Worm (Caenorhabditis elegans) whole organism, L2 larva: ENCODE data around the gene acr-16.
A peak's percentile ranks its signal among the peaks of the same experiment; 100 is the strongest.

ENCODE experiments used
- F13H6.1 ChIP-seq: sonication (generic microtip); optimal IDR thresholded peaks from 2 replicates; lab custom pipeline; 2016; ENCODE audit warnings: missing genetic modification characterization, missing compliant biosample characterization
- R02D3.7 ChIP-seq: fragments of 150-350 bp; optimal IDR thresholded peaks from 2 replicates; lab custom pipeline; 2014; ENCODE audit warnings: missing biosample characterization, missing genetic modification characterization
- Y55F3AM.14 ChIP-seq: fragments of 200-800 bp; sonication (Bioruptor generic); optimal IDR thresholded peaks from 2 replicates; lab custom pipeline; 2018; ENCODE audit warnings: mild to moderate bottlenecking, missing genetic modification characterization, missing compliant biosample characterization
- aly-2 ChIP-seq: fragments of 150-350 bp; optimal IDR thresholded peaks from 2 replicates; lab custom pipeline; 2014; ENCODE audit warnings: missing biosample characterization, missing genetic modification characterization
- blmp-1 ChIP-seq: sonication (generic microtip); optimal IDR thresholded peaks from 2 replicates; lab custom pipeline; 2017; ENCODE audit warnings: missing genetic modification characterization, mild to moderate bottlenecking, missing compliant biosample characterization, antibody characterized with exemption, moderate library complexity; ENCODE audit not compliant: insufficient read depth
- ceh-16 ChIP-seq: fragments of 150-350 bp; optimal IDR thresholded peaks from 2 replicates; lab custom pipeline; 2014; ENCODE audit warnings: missing biosample characterization, missing genetic modification characterization
- crh-2 ChIP-seq: sonication (generic microtip); optimal IDR thresholded peaks from 2 replicates; lab custom pipeline; 2017; ENCODE audit warnings: missing biosample characterization, missing genetic modification characterization
- dmd-4 ChIP-seq: sonication (generic microtip); optimal IDR thresholded peaks from 2 replicates; lab custom pipeline; 2017; ENCODE audit warnings: missing biosample characterization, missing genetic modification characterization
- elt-1 ChIP-seq: fragments of 150-350 bp; optimal IDR thresholded peaks from 2 replicates; lab custom pipeline; 2014; ENCODE audit warnings: missing biosample characterization, missing genetic modification characterization
- fos-1 ChIP-seq: fragments of 150-350 bp; optimal IDR thresholded peaks from 2 replicates; lab custom pipeline; 2014; ENCODE audit warnings: missing biosample characterization, missing genetic modification characterization
- gmeb-1 ChIP-seq: fragments of 150-350 bp; optimal IDR thresholded peaks from 2 replicates; lab custom pipeline; 2014; ENCODE audit warnings: missing biosample characterization, missing genetic modification characterization
- lin-11 ChIP-seq: fragments of 150-350 bp; sonication (generic microtip); optimal IDR thresholded peaks from 2 replicates; lab custom pipeline; 2014; ENCODE audit warnings: missing biosample characterization, missing genetic modification characterization, inconsistent platforms, mixed read lengths
- lin-13 ChIP-seq: fragments of 150-350 bp; optimal IDR thresholded peaks from 2 replicates; lab custom pipeline; 2014; ENCODE audit warnings: missing biosample characterization, missing genetic modification reagents, missing genetic modification characterization
- lsy-2 ChIP-seq, 2 experiments: fragments of 150-350 bp in 1 of 2; sonication (generic microtip) in 1 of 2; optimal IDR thresholded peaks; 2 replicates each; lab custom pipeline; 2014 to 2017; ENCODE audit warnings: missing biosample characterization in 2 of 2, missing genetic modification characterization in 2 of 2
- mab-5 ChIP-seq: fragments of 150-350 bp; optimal IDR thresholded peaks from 2 replicates; lab custom pipeline; 2014; ENCODE audit warnings: missing biosample characterization, missing genetic modification characterization
- mbf-1 ChIP-seq: sonication (generic microtip); optimal IDR thresholded peaks from 2 replicates; lab custom pipeline; 2017; ENCODE audit warnings: missing biosample characterization, missing genetic modification characterization
- mdl-1 ChIP-seq, 2 experiments: fragments of 150-350 bp in 1 of 2; sonication (generic microtip) in 1 of 2; optimal IDR thresholded peaks; 2 replicates each; lab custom pipeline; 2017; ENCODE audit warnings: missing biosample characterization in 2 of 2, missing genetic modification characterization in 2 of 2
- nhr-10 ChIP-seq: sonication (generic microtip); optimal IDR thresholded peaks from 2 replicates; lab custom pipeline; 2017; ENCODE audit warnings: missing biosample characterization, missing genetic modification characterization
- nhr-11 ChIP-seq: fragments of 150-350 bp; optimal IDR thresholded peaks from 2 replicates; lab custom pipeline; 2014; ENCODE audit warnings: missing biosample characterization, missing genetic modification characterization
- nhr-129 ChIP-seq: fragments of 150-350 bp; optimal IDR thresholded peaks from 2 replicates; lab custom pipeline; 2014; ENCODE audit warnings: missing biosample characterization, missing genetic modification characterization
- nhr-21 ChIP-seq: fragments of 150-350 bp; optimal IDR thresholded peaks from 2 replicates; lab custom pipeline; 2014; ENCODE audit warnings: missing biosample characterization, missing genetic modification characterization
- nhr-23 ChIP-seq: fragments of 150-350 bp; optimal IDR thresholded peaks from 2 replicates; lab custom pipeline; 2014; ENCODE audit warnings: missing biosample characterization, missing genetic modification reagents, missing genetic modification characterization
- nhr-237 ChIP-seq: fragments of 150-350 bp; optimal IDR thresholded peaks from 2 replicates; lab custom pipeline; 2014; ENCODE audit warnings: missing biosample characterization, missing genetic modification characterization
- nhr-77 ChIP-seq: fragments of 150-350 bp; optimal IDR thresholded peaks from 2 replicates; lab custom pipeline; 2014; ENCODE audit warnings: missing biosample characterization, missing genetic modification characterization
- peb-1 ChIP-seq: fragments of 150-350 bp; optimal IDR thresholded peaks from 2 replicates; lab custom pipeline; 2014; ENCODE audit warnings: missing biosample characterization, missing genetic modification characterization
- sem-4 ChIP-seq: fragments of 150-350 bp; optimal IDR thresholded peaks from 2 replicates; lab custom pipeline; 2014; ENCODE audit warnings: missing biosample characterization, missing genetic modification reagents, missing genetic modification characterization
- sma-3 ChIP-seq: sonication (generic microtip); optimal IDR thresholded peaks from 2 replicates; lab custom pipeline; 2016; ENCODE audit warnings: missing genetic modification reagents, missing genetic modification characterization, missing compliant biosample characterization
- sma-9 ChIP-seq, 2 experiments: fragments of 150-350 bp in 1 of 2; sonication (generic microtip) in 1 of 2; optimal IDR thresholded peaks; 2 replicates each; lab custom pipeline; 2014 to 2016; ENCODE audit warnings: missing genetic modification characterization in 2 of 2, mild to moderate bottlenecking in 1 of 2, missing biosample characterization in 1 of 2, missing compliant biosample characterization in 1 of 2, missing genetic modification reagents in 1 of 2, moderate library complexity in 1 of 2
- snpc-4 ChIP-seq: fragments of 150-350 bp; optimal IDR thresholded peaks from 2 replicates; lab custom pipeline; 2014; ENCODE audit warnings: missing biosample characterization, missing genetic modification characterization
- unc-39 ChIP-seq: fragments of 150-350 bp; optimal IDR thresholded peaks from 2 replicates; lab custom pipeline; 2014; ENCODE audit warnings: missing biosample characterization, missing genetic modification characterization
- unc-55 ChIP-seq: fragments of 150-350 bp; sonication (generic microtip); optimal IDR thresholded peaks from 3 replicates; lab custom pipeline; 2014; ENCODE audit warnings: missing biosample characterization, missing genetic modification reagents, missing genetic modification characterization
- unc-62 ChIP-seq: fragments of 150-350 bp; optimal IDR thresholded peaks from 2 replicates; lab custom pipeline; 2014; ENCODE audit warnings: missing biosample characterization, missing genetic modification reagents, missing genetic modification characterization
- ztf-1 ChIP-seq: fragments of 200-800 bp; sonication (Bioruptor generic); conservative IDR thresholded peaks from 2 replicates; pipeline ENCODE4 v1.3.6; 2022; ENCODE audit warnings: missing genetic modification characterization, missing compliant biosample characterization
- ztf-4 ChIP-seq: fragments of 150-350 bp; optimal IDR thresholded peaks from 2 replicates; lab custom pipeline; 2014; ENCODE audit warnings: missing biosample characterization, missing genetic modification characterization

The acr-16 gene

DNA sequence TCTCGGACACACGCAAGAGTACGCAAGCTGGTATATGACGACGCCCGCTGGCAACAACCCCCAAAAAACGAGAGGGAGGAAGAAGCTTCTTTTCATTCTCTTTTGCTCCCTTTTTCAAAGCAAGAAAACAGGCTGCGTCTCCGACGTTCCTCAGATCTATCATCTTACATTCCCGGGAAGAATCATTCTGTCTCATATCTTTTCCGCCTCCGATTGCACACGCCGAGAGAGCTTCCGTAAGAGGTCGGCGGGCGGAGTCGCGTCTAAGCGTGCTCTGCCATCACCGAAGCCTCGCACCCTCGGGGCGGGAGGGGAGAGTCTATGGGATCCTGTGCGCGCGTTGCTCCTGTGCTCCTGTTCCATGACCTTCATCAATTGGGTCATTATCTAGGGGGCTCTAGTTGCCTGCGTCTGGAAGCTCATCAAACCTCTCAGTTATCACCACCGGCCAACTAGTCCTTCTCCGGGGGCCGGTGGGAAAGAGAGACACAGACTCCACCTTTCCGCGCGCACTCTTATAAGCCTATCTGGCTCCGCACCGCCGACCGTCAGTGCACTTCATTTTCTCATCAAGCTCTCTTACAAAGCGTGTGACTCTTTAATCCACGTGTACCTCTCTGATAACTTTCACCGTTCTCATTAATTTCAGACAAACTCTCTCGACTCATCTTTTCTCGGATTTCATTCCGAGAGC, 15.3 kb upstream of the acr-16 start, which contains the start of the genes slc-17.8 and asns-1:
Gene slc-17.8, minus strand, starts transcription at position 51 of the 694 bp plus-strand sequence.
Gene asns-1, plus strand, starts transcription at position 644 of the 694 bp plus-strand sequence.
- no peak for TF ChIP-seq lsy-2 (tag; optimal IDR thresholded peaks at IDR 0.05; lab: Kevin White, UChicago)

ce11 chrV:8548989-8549388, 12.0 kb upstream of the acr-16 start, which contains the start of gene stdh-4:
Gene stdh-4, plus strand, starts transcription at chrV:8549289.
- TF ChIP-seq fos-1 (tag; lab: Kevin White, UChicago): no peak
- no peak for TF ChIP-seq sem-4
- TF ChIP-seq nhr-77 (tag; lab: Kevin White, UChicago): no peak
- TF ChIP-seq mdl-1 (tag; optimal IDR thresholded peaks at IDR 0.05; lab: Kevin White, UChicago): no peak
- TF ChIP-seq lin-11 (tag; lab: Kevin White, UChicago): no peak
- no peak for TF ChIP-seq peb-1 (tag; lab: Kevin White, UChicago)
- TF ChIP-seq gmeb-1: no peak
- no peak for TF ChIP-seq elt-1
- TF ChIP-seq, all 48 proteins: peak for 0

ce11 chrV:8552460-8552859, 8.6 kb upstream of the acr-16 start, which contains the start of gene acr-15:
Gene acr-15, plus strand, starts transcription at chrV:8552695.
- TF ChIP-seq sma-9 (GFP tag; optimal IDR thresholded peaks at IDR 0.05; lab: Kevin White, UChicago) (peak; percentile 24), sma-9 (tag; optimal IDR thresholded peaks at IDR 0.05; lab: Kevin White, UChicago) (no peak), unc-55 (no peak)

DNA sequence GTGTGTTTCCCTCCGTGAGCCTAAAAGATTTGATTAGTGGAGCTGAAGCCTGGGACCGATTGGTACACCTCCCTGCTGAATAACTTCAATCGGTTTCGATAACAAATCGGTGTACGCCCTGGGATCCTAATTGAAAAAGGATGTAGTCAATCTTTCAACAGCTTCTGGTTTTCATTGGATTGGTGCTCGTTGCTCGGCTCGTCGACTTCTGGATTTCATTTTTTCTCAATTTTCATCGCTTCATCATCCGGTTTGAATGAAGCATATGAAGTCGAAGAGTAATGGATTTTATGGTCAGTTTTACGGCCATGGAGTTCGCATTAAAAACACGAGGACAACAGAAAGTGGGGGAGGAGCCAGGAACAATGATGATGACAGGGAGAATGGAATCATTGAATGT, 5.1 kb upstream of the acr-16 start:
- TF ChIP-seq nhr-23 (tag; lab: Kevin White, UChicago) (no peak), blmp-1 (tag; lab: Kevin White, UChicago) (no peak), ceh-16 (tag; lab: Kevin White, UChicago) (no peak), ztf-4 (tag; lab: Kevin White, UChicago) (no peak), ztf-1 (GFP tag; lab: Robert Waterston, UW) (no peak), Y55F3AM.14 (GFP tag; lab: Kevin White, UChicago) (no peak), sma-3 (GFP tag; lab: Kevin White, UChicago) (no peak), nhr-237 (tag; lab: Kevin White, UChicago) (no peak), nhr-21 (tag; lab: Kevin White, UChicago) (no peak), fos-1 (tag; lab: Kevin White, UChicago) (no peak), lin-13 (GFP tag; lab: Kevin White, UChicago) (no peak), lin-11 (tag; lab: Kevin White, UChicago) (no peak), nhr-11 (no peak)

DNA sequence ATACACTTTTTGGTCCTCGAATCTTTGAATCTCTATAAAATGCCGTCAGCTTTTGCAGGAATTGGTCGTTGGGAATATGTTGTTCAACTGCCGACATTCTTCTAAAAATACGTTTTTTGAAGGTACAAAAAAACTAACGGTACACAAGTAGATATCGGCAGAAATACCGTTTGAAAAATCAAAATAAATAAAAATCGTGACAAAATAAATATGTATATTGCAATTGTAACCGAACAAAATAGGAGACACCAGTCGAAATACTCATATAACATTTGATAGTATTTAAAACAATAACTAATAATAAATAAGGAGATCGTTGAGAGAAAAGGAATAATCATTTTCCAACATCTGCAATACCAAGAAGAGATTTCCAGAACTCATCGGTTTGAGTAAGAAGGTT, 4.1 kb downstream of the acr-16 start, which contains the start of gene F25G6.8:
Gene F25G6.8, minus strand, starts transcription at position 101 of the 400 bp plus-strand sequence.
- TF ChIP-seq mbf-1 (tag; lab: Kevin White, UChicago) (no peak), fos-1 (tag; lab: Kevin White, UChicago) (no peak)

- TF ChIP-seq ceh-16 (tag; lab: Kevin White, UChicago) (no peak), unc-39 (tag; lab: Kevin White, UChicago) (no peak), R02D3.7 (tag; lab: Kevin White, UChicago) (no peak)
Observed at ce11 chrV:8569172-8569571, 8.2 kb downstream of the acr-16 start.

DNA sequence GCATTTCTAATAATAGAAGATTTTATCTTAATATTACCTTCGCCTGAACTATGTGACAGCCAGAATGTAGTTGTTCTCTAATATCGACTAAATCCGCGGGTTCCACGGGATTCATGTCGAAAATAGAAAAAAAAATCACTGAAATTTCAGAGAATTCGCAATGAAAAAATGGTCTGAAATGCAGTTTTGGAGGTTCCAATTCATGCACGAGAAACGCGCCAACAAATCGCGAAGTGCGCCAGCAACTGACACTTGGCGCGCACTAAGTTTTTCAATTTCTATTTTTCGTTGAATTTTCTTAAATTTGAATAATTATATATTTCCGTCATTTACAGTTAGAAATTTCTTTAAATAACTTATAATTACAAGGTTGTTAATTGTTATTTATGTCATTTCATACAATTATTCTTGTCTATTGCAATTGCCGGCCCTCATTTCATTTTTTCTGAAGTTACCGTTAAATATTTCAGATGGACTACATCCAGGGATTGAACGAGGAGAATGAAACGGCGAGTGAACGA, 8.9 kb downstream of the acr-16 start, which contains the start of the genes F25G6.9 and symk-1:
Gene F25G6.9, minus strand, starts transcription at position 160 of the 521 bp plus-strand sequence.
Gene symk-1, plus strand, starts transcription at position 471 of the 521 bp plus-strand sequence.
- TF ChIP-seq sma-3 (GFP tag; lab: Kevin White, UChicago) (peak; percentile 46), F13H6.1 (tag; lab: Kevin White, UChicago) (peak; percentile 51), Y55F3AM.14 (GFP tag; lab: Kevin White, UChicago) (no peak), aly-2 (tag; lab: Kevin White, UChicago) (no peak), unc-62 (GFP tag; lab: Kevin White, UChicago) (no peak), mab-5 (tag; lab: Kevin White, UChicago) (peak; percentile 45), nhr-21 (tag; lab: Kevin White, UChicago) (peak; percentile 46), blmp-1 (tag; lab: Kevin White, UChicago) (no peak), R02D3.7 (tag; lab: Kevin White, UChicago) (peak; percentile 33), crh-2 (tag; lab: Kevin White, UChicago) (peak; percentile 63), unc-55 (peak; percentile 77), snpc-4 (tag; lab: Kevin White, UChicago) (peak; percentile 37), nhr-129 (tag; lab: Kevin White, UChicago) (peak; percentile 20), sma-9 (GFP tag; optimal IDR thresholded peaks at IDR 0.05; lab: Kevin White, UChicago) (peak; percentile 68), sma-9 (tag; optimal IDR thresholded peaks at IDR 0.05; lab: Kevin White, UChicago) (no peak), gmeb-1 (peak; percentile 82), fos-1 (tag; lab: Kevin White, UChicago) (peak; percentile 18), nhr-10 (tag; lab: Kevin White, UChicago) (no peak), lin-11 (tag; lab: Kevin White, UChicago) (peak; percentile 41), lin-13 (GFP tag; lab: Kevin White, UChicago) (peak; percentile 36), nhr-77 (tag; lab: Kevin White, UChicago) (peak; percentile 4), lsy-2 (tag; optimal IDR thresholded peaks at IDR 0.05; lab: Kevin White, UChicago) (peak; percentile 66 to 81), dmd-4 (tag; lab: Kevin White, UChicago) (no peak)
